Fruit fly (Drosophila melanogaster) whole organism, embryonic: Measurements from ENCODE around the gene Pex16.

Source experiments
- Atf3 ChIP-seq: fragments of 200-800 bp; sonication (Bioruptor generic); optimal IDR thresholded peaks from 3 replicates; lab custom pipeline; 2016; ENCODE audit warnings: missing biosample characterization, missing genetic modification characterization
- BEAF-32 ChIP-seq: fragments of 200-800 bp; sonication (Bioruptor generic); optimal IDR thresholded peaks from 3 replicates; lab custom pipeline; 2017; ENCODE audit warnings: missing biosample characterization, missing genetic modification characterization, mild to moderate bottlenecking, moderate library complexity, missing genetic modification reagents
- Bdp1 ChIP-seq: fragments of 200-800 bp; sonication (Bioruptor generic); optimal IDR thresholded peaks from 3 replicates; lab custom pipeline; 2016; ENCODE audit warnings: missing biosample characterization, missing genetic modification characterization
- CG10267 ChIP-seq: fragments of 200-800 bp; sonication (Bioruptor generic); optimal IDR thresholded peaks from 2 replicates; lab custom pipeline; 2018; ENCODE audit warnings: missing biosample characterization, mild to moderate bottlenecking, missing genetic modification characterization, moderate library complexity
- CG10979 ChIP-seq: fragments of 200-800 bp; sonication (Bioruptor generic); optimal IDR thresholded peaks from 2 replicates; lab custom pipeline; 2018; ENCODE audit warnings: missing biosample characterization, mild to moderate bottlenecking, missing genetic modification characterization, moderate library complexity
- CG11085 ChIP-seq: fragments of 200-800 bp; sonication (Bioruptor generic); IDR thresholded peaks from 2 replicates; pipeline ENCODE4 v1.3.6; 2022; ENCODE audit warnings: missing biosample characterization, missing genetic modification characterization
- CG12659 ChIP-seq: fragments of 200-800 bp; sonication (Bioruptor generic); optimal IDR thresholded peaks from 3 replicates; lab custom pipeline; 2017; ENCODE audit warnings: mild to moderate bottlenecking, missing biosample characterization, missing genetic modification reagents, missing genetic modification characterization
- CG13287 ChIP-seq: fragments of 200-800 bp; sonication (Bioruptor generic); IDR thresholded peaks from 2 replicates; pipeline ENCODE4 v1.3.6; 2022; ENCODE audit warnings: missing biosample characterization, missing genetic modification characterization; ENCODE audit not compliant: partially characterized antibody
- CG13424 ChIP-seq: fragments of 200-800 bp; sonication (Bioruptor generic); optimal IDR thresholded peaks from 2 replicates; lab custom pipeline; 2019; ENCODE audit warnings: missing biosample characterization, mild to moderate bottlenecking, missing genetic modification characterization, moderate library complexity
- CG14441 ChIP-seq: fragments of 200-800 bp; sonication (Bioruptor generic); IDR thresholded peaks from 2 replicates; pipeline ENCODE4 v1.3.6; 2022; ENCODE audit warnings: missing biosample characterization, missing genetic modification characterization
- CG14710 ChIP-seq: fragments of 200-800 bp; sonication (Bioruptor generic); optimal IDR thresholded peaks from 3 replicates; lab custom pipeline; 2019; ENCODE audit warnings: missing biosample characterization, mild to moderate bottlenecking, missing genetic modification characterization, moderate library complexity
- CG1603 ChIP-seq: fragments of 200-800 bp; sonication (Bioruptor generic); optimal IDR thresholded peaks from 2 replicates; lab custom pipeline; 2019; ENCODE audit warnings: missing biosample characterization, mild to moderate bottlenecking, missing genetic modification characterization, moderate library complexity
- CG30020 ChIP-seq: fragments of 200-800 bp; optimal IDR thresholded peaks from 2 replicates; lab custom pipeline; 2019; ENCODE audit warnings: missing biosample characterization, mild to moderate bottlenecking, missing genetic modification characterization, moderate library complexity
- CG3163 ChIP-seq: fragments of 200-800 bp; sonication (Bioruptor generic); optimal IDR thresholded peaks from 3 replicates; lab custom pipeline; 2016; ENCODE audit warnings: missing biosample characterization, missing genetic modification characterization
- CG34422 ChIP-seq: fragments of 200-800 bp; sonication (Bioruptor generic); IDR thresholded peaks from 3 replicates; pipeline ENCODE4 v1.3.6; 2022; ENCODE audit warnings: missing biosample characterization, missing genetic modification characterization
- CG4617 ChIP-seq: fragments of 200-800 bp; sonication (Bioruptor generic); optimal IDR thresholded peaks from 3 replicates; lab custom pipeline; 2016; ENCODE audit warnings: missing biosample characterization, missing genetic modification characterization, borderline replicate concordance
- CG6254 ChIP-seq: fragments of 200-800 bp; sonication (Bioruptor generic); optimal IDR thresholded peaks from 3 replicates; lab custom pipeline; 2017; ENCODE audit warnings: mild to moderate bottlenecking, missing biosample characterization, missing genetic modification reagents, missing genetic modification characterization
- CG7556 ChIP-seq: fragments of 200-800 bp; sonication (Bioruptor generic); optimal IDR thresholded peaks from 2 replicates; lab custom pipeline; 2017; ENCODE audit warnings: missing biosample characterization, mild to moderate bottlenecking, missing genetic modification characterization
- CG7987 ChIP-seq: fragments of 200-800 bp; sonication (Bioruptor generic); optimal IDR thresholded peaks from 2 replicates; lab custom pipeline; 2018; ENCODE audit warnings: missing biosample characterization, mild to moderate bottlenecking, missing genetic modification characterization, moderate library complexity
- CG8281 ChIP-seq: fragments of 200-800 bp; sonication (Bioruptor generic); optimal IDR thresholded peaks from 2 replicates; lab custom pipeline; 2018; ENCODE audit warnings: missing biosample characterization, mild to moderate bottlenecking, missing genetic modification characterization, moderate library complexity
- CG8924 ChIP-seq: fragments of 200-800 bp; optimal IDR thresholded peaks from 3 replicates; lab custom pipeline; 2019; ENCODE audit warnings: missing biosample characterization, mild to moderate bottlenecking, missing genetic modification characterization, moderate library complexity
- CG8944 ChIP-seq: fragments of 200-800 bp; sonication (Bioruptor generic); optimal IDR thresholded peaks from 3 replicates; lab custom pipeline; 2016; ENCODE audit warnings: missing biosample characterization, missing genetic modification characterization
- CG9932 ChIP-seq: fragments of 200-800 bp; sonication (Bioruptor generic); IDR thresholded peaks from 2 replicates; pipeline ENCODE4 v1.3.6; 2022; ENCODE audit warnings: missing biosample characterization, missing genetic modification characterization
- CTCF ChIP-seq: fragments of 200-800 bp; sonication (Bioruptor generic); optimal IDR thresholded peaks from 2 replicates; lab custom pipeline; 2017; ENCODE audit warnings: missing biosample characterization, mild to moderate bottlenecking, missing genetic modification characterization, moderate library complexity
- Dip2 ChIP-seq: fragments of 200-800 bp; sonication (Bioruptor generic); IDR thresholded peaks from 2 replicates; pipeline ENCODE4 v1.3.6; 2022; ENCODE audit warnings: missing biosample characterization, missing genetic modification characterization
- Dll ChIP-seq: fragments of 200-800 bp; sonication (Bioruptor generic); IDR thresholded peaks from 4 replicates; pipeline ENCODE4 v1.3.6; 2022; ENCODE audit warnings: missing biosample characterization, missing genetic modification characterization; ENCODE audit not compliant: partially characterized antibody
- Doc3 ChIP-seq: fragments of 200-800 bp; sonication (Bioruptor generic); IDR thresholded peaks from 3 replicates; pipeline ENCODE4 v1.3.6; 2022; ENCODE audit warnings: missing biosample characterization, missing genetic modification characterization; ENCODE audit not compliant: partially characterized antibody
- Dp ChIP-seq: fragments of 200-800 bp; sonication (Bioruptor generic); optimal IDR thresholded peaks from 2 replicates; lab custom pipeline; 2018; ENCODE audit warnings: missing biosample characterization, mild to moderate bottlenecking, missing genetic modification characterization, moderate library complexity
- HmgZ ChIP-seq: fragments of 200-800 bp; sonication (Bioruptor generic); optimal IDR thresholded peaks from 2 replicates; lab custom pipeline; 2018; ENCODE audit warnings: missing biosample characterization, mild to moderate bottlenecking, missing genetic modification characterization
- Lim3 ChIP-seq: fragments of 200-800 bp; sonication (Bioruptor generic); IDR thresholded peaks from 2 replicates; pipeline ENCODE4 v1.3.6; 2022; ENCODE audit warnings: missing biosample characterization, missing genetic modification characterization
- Lpt ChIP-seq: fragments of >200 bp; optimal IDR thresholded peaks from 2 replicates; lab custom pipeline; 2018; ENCODE audit warnings: missing biosample characterization, missing genetic modification characterization
- Nf-YB ChIP-seq: fragments of 200-800 bp; sonication (Bioruptor generic); optimal IDR thresholded peaks from 3 replicates; lab custom pipeline; 2019; ENCODE audit warnings: missing biosample characterization, mild to moderate bottlenecking, missing genetic modification characterization, moderate library complexity
- Nf-YC ChIP-seq: fragments of 200-800 bp; optimal IDR thresholded peaks from 3 replicates; lab custom pipeline; 2019; ENCODE audit warnings: missing biosample characterization, mild to moderate bottlenecking, missing genetic modification characterization, moderate library complexity
- Trl ChIP-seq, 3 experiments: fragments of >200 bp in 2 of 3; fragments of 200-800 bp in 1 of 3; sonication (Bioruptor generic) in 1 of 3; optimal IDR thresholded peaks; 2 replicates in 1 of 3; 3 replicates in 2 of 3; lab custom pipeline; 2016 to 2017; ENCODE audit warnings: missing biosample characterization in 1 of 3, missing genetic modification characterization in 1 of 3
- YL-1 ChIP-seq: fragments of 200-800 bp; sonication (Bioruptor generic); optimal IDR thresholded peaks from 3 replicates; lab custom pipeline; 2017; ENCODE audit warnings: missing biosample characterization, mild to moderate bottlenecking, missing genetic modification characterization
- en ChIP-seq: fragments of 200-800 bp; sonication (Bioruptor generic); optimal IDR thresholded peaks from 2 replicates; lab custom pipeline; 2016; ENCODE audit warnings: missing biosample characterization, missing genetic modification characterization
- gce ChIP-seq: fragments of 200-800 bp; sonication (Bioruptor generic); IDR thresholded peaks from 3 replicates; pipeline ENCODE4 v1.3.6; 2022; ENCODE audit warnings: missing biosample characterization, missing genetic modification characterization
- lmd ChIP-seq: fragments of 200-800 bp; sonication (Bioruptor generic); IDR thresholded peaks from 2 replicates; pipeline ENCODE4 v1.3.6; 2022; ENCODE audit warnings: missing biosample characterization, missing genetic modification characterization
- phol ChIP-seq: fragments of 200-800 bp; sonication (Bioruptor generic); optimal IDR thresholded peaks from 3 replicates; lab custom pipeline; 2018; ENCODE audit warnings: missing biosample characterization, mild to moderate bottlenecking, missing genetic modification characterization, moderate library complexity
- pita ChIP-seq: fragments of 200-800 bp; sonication (Bioruptor generic); optimal IDR thresholded peaks from 2 replicates; lab custom pipeline; 2017; ENCODE audit warnings: missing biosample characterization, mild to moderate bottlenecking, missing genetic modification characterization
- pzg ChIP-seq: fragments of 200-800 bp; sonication (Bioruptor generic); optimal IDR thresholded peaks from 3 replicates; lab custom pipeline; 2018; ENCODE audit warnings: missing biosample characterization, mild to moderate bottlenecking, missing genetic modification characterization, moderate library complexity
- sna ChIP-seq: fragments of 200-800 bp; sonication (Bioruptor generic); IDR thresholded peaks from 2 replicates; pipeline ENCODE4 v1.3.6; 2022; ENCODE audit warnings: missing biosample characterization, missing genetic modification characterization; ENCODE audit not compliant: partially characterized antibody
- stwl ChIP-seq: fragments of 200-800 bp; sonication (Bioruptor generic); optimal IDR thresholded peaks from 3 replicates; lab custom pipeline; 2018; ENCODE audit warnings: missing biosample characterization, mild to moderate bottlenecking, missing genetic modification characterization, moderate library complexity
- trem ChIP-seq: fragments of 200-800 bp; optimal IDR thresholded peaks from 3 replicates; lab custom pipeline; 2019; ENCODE audit warnings: missing biosample characterization, mild to moderate bottlenecking, missing genetic modification characterization, moderate library complexity
- unc-4 ChIP-seq: fragments of 200-800 bp; sonication (Bioruptor generic); IDR thresholded peaks from 2 replicates; pipeline ENCODE4 v1.3.6; 2022; ENCODE audit warnings: missing biosample characterization, missing genetic modification characterization; ENCODE audit not compliant: partially characterized antibody
- vvl ChIP-seq: fragments of 200-800 bp; sonication (Bioruptor generic); IDR thresholded peaks from 2 replicates; pipeline ENCODE4 v1.3.6; 2022; ENCODE audit warnings: missing biosample characterization, missing genetic modification characterization

Pex16 gene

dm6 chr3L:20771001-20771890 lies 6.8 kb downstream of the Pex16 start, which contains the start of the genes CG4042 and Pitslre (continued):
- TF ChIP-seq CG7556 (GFP tag; lab: Kevin White, UChicago) (no peak), pzg (GFP tag; lab: Kevin White, UChicago) (peak; percentile 31), lmd (GFP tag; lab: Robert Waterston, UW) (0 out of 2 replicates have a peak, but pooled peaks have one; percentile 17), CG34422 (GFP tag; lab: Robert Waterston, UW) (no peak), pita (GFP tag; lab: Kevin White, UChicago) (no peak), CG13424 (tag; lab: Kevin White, UChicago) (peak; percentile 51), Bdp1 (GFP tag; lab: Kevin White, UChicago) (peak; percentile 16), CG8281 (tag; lab: Kevin White, UChicago) (no peak), Atf3 (no peak), vvl (GFP tag; lab: Robert Waterston, UW) (no peak), Dip2 (GFP tag; lab: Robert Waterston, UW) (no peak), CG11085 (no peak), Lim3 (GFP tag; lab: Robert Waterston, UW) (no peak)

- peak; percentile 18 for TF ChIP-seq CG7987 (GFP tag; lab: Kevin White, UChicago)
- TF ChIP-seq BEAF-32 (GFP tag; lab: Kevin White, UChicago), result peak; percentile 37
- no peak for TF ChIP-seq en (GFP tag; lab: Kevin White, UChicago)
- peak; percentile 4 for TF ChIP-seq CG10979 (tag; lab: Kevin White, UChicago)
- TF ChIP-seq CG10267, result peak; percentile 30
- TF ChIP-seq Dp (GFP tag; lab: Kevin White, UChicago), result peak; percentile 28
- TF ChIP-seq CG14710 (tag; lab: Kevin White, UChicago), result peak; percentile 27
- peak; percentile 77 for TF ChIP-seq Nf-YC (tag; lab: Kevin White, UChicago)
- peak; percentile 52 for TF ChIP-seq sna (GFP tag; lab: Robert Waterston, UW)
- peak; percentile 83 for TF ChIP-seq CG3163
- TF ChIP-seq CTCF (GFP tag; lab: Kevin White, UChicago), result peak; percentile 14
- no peak for TF ChIP-seq gce
- TF ChIP-seq CG6254 (GFP tag; lab: Kevin White, UChicago), result peak; percentile 9
- TF ChIP-seq CG12659 (GFP tag; lab: Kevin White, UChicago), result peak; percentile 43
- TF ChIP-seq Nf-YB (GFP tag; lab: Kevin White, UChicago), result peak; percentile 52
- TF ChIP-seq phol (tag; lab: Kevin White, UChicago), result peak; percentile 42
- no peak for TF ChIP-seq CG8944 (GFP tag; lab: Kevin White, UChicago)
- peak; percentile 25 for TF ChIP-seq HmgZ (tag; lab: Kevin White, UChicago)
- peak; percentile 17; the same call in 1 of the 3 replicates for TF ChIP-seq Doc3 (GFP tag; lab: Robert Waterston, UW)
- no peak for TF ChIP-seq Lpt
- no peak for TF ChIP-seq CG9932 (GFP tag; lab: Robert Waterston, UW)
- peak; percentile 62 for TF ChIP-seq CG1603 (tag; lab: Kevin White, UChicago)
- TF ChIP-seq Trl (optimal IDR thresholded peaks at IDR 0.05; lab: Kevin White, UChicago), result peak in 1 of 2 experiments; percentile 9
- no peak for TF ChIP-seq Trl (GFP tag; optimal IDR thresholded peaks at IDR 0.05; lab: Kevin White, UChicago)
- TF ChIP-seq CG34422 (GFP tag; lab: Robert Waterston, UW), result peak; percentile 25; the same call in 1 of the 3 replicates
- 0 out of 2 replicates have a peak, but pooled peaks have one; percentile 27 for TF ChIP-seq unc-4
- TF ChIP-seq CG4617 (GFP tag; lab: Kevin White, UChicago), result peak; percentile 37
- TF ChIP-seq YL-1, result peak; percentile 82
- peak; percentile 13; the same call in 1 of the 4 replicates for TF ChIP-seq Dll (GFP tag; lab: Robert Waterston, UW)
- no peak for TF ChIP-seq CG14441 (GFP tag; lab: Robert Waterston, UW)
- peak; percentile 17 for TF ChIP-seq CG30020 (tag; lab: Kevin White, UChicago)
- no peak for TF ChIP-seq pita (GFP tag; lab: Kevin White, UChicago)
- TF ChIP-seq trem (tag; lab: Kevin White, UChicago), result peak; percentile 99
- TF ChIP-seq CG13287 (GFP tag; lab: Robert Waterston, UW), result peak; percentile 62
- peak; percentile 89 for TF ChIP-seq stwl
- peak; percentile 4 for TF ChIP-seq CG8924
Measured at dm6 chr3L:20769350-20769749, 8.7 kb downstream of the Pex16 start, which contains the start of the genes CG4074 and CG4186. Gene CG4074, minus strand, starts transcription at chr3L:20769500. Gene CG4186, plus strand, starts transcription at chr3L:20769586.
